Fruit fly (Drosophila melanogaster) Kc167 (cell line): ENCODE data around the gene Brf.

Source experiments
- Myc ChIP-seq: fragments of >200 bp; optimal IDR thresholded peaks from 2 replicates; lab custom pipeline; 2017; ENCODE audit warnings: missing external identifiers
- Sin3A ChIP-seq: fragments of >200 bp; optimal IDR thresholded peaks from 2 replicates; lab custom pipeline; 2018; ENCODE audit warnings: missing external identifiers
- h ChIP-seq: fragments of >200 bp; optimal IDR thresholded peaks from 3 replicates; lab custom pipeline; 2018; ENCODE audit warnings: missing external identifiers
- insv ChIP-seq: fragments of >200 bp; optimal IDR thresholded peaks from 3 replicates; lab custom pipeline; 2018; ENCODE audit warnings: missing external identifiers
- psq ChIP-seq: fragments of >200 bp; optimal IDR thresholded peaks from 2 replicates; lab custom pipeline; 2017; ENCODE audit warnings: missing external identifiers
- ttk ChIP-seq: sonication (Bioruptor generic); optimal IDR thresholded peaks from 2 replicates; lab custom pipeline; 2017; ENCODE audit warnings: missing external identifiers

The Brf gene

DNA sequence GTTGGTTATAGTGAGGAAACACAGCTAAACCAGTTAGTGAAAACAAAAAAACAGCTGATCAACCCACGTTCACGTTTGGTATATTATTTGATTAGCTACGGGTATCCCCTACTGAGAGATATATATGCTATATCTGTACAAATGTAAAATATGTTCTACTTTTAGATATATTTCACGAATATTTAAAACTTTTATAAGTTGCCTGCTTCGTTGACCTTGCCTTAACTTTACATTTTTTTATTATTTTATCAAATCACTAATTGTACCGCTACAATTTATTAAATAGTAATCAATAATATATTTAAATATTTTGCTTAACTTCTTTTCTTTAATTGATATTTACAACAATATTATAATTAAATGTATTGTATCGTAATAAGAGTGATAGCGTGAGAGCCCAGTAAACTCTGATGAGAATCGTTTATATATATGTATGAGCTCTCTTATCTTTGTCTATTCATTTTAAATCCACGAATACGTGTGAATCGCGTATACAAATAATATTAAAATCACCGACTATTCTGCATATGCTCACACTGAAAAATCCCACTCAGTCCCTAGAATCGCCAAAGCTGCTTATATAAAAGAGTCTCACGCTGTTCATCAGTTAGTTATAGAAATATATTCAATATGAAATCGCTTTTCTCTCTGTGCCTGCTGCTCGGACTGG is 21.5 kb upstream of the Brf start, which contains the start of gene CG42821:
CG42821 (plus strand) TSS at position 620 of the 670 bp plus-strand sequence.
- TF ChIP-seq ttk (lab: Kevin White, UChicago), result no peak
- TF ChIP-seq Sin3A (lab: Kevin White, UChicago), result no peak
- TF ChIP-seq insv (lab: Kevin White, UChicago), result no peak
- no peak for TF ChIP-seq psq (lab: Kevin White, UChicago)
- TF ChIP-seq h, result no peak
- no peak for TF ChIP-seq Myc (lab: Kevin White, UChicago)

- TF ChIP-seq psq (lab: Kevin White, UChicago) (no peak), ttk (lab: Kevin White, UChicago) (no peak), Myc (lab: Kevin White, UChicago) (no peak), Sin3A (lab: Kevin White, UChicago) (no peak), h (no peak), insv (lab: Kevin White, UChicago) (no peak)
These were observed 19.7 kb upstream of the Brf start, which contains the start of gene CG5863 for dm6 chr3R:17410808-17411207. CG5863 (plus strand) TSS chr3R:17411108.

DNA sequence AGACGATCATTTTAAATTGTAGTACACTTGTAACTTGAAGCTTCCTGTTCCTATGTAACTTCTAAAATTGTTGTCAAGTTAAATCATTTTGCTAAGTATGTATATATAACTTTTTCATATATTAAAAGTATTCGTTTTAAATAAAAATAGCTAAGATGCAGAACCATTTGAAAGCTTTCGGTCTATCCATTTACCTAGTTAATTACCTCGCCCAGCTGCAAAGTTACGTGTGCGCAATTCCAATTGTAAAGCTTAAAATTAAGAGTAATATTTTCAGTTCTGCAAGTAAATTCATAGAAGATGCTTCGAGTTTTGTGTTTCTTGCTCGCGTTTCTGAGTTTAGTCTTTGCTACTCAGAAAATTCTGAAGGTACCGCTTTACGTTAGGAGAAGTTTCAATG is 18.2 kb upstream of the Brf start, which contains the start of gene CG5860:
CG5860 (plus strand) TSS at position 301 of the 400 bp plus-strand sequence.
- TF ChIP-seq h, result no peak
- no peak for TF ChIP-seq ttk (lab: Kevin White, UChicago)
- TF ChIP-seq insv (lab: Kevin White, UChicago), result no peak
- TF ChIP-seq Sin3A (lab: Kevin White, UChicago), result no peak

DNA sequence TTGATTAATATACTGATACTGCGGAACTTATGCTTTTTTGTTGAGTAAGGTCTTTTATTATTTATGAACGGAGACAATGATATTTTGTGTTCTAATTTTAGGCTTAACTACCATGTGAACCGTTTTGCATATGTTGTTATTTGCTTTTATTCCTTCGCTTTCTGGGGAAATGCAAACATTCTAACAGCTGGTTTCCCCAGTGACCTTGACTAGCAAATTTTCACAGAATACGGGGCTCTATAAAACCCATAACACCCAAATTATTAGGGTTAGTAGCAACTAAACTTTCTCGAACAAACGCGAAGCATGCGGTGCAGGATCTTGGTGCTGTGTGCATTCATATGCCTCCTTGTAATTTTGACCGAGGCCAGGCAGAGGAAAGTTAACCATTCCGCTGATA is 16.4 kb upstream of the Brf start, which contains the start of gene CG17283:
CG17283 (plus strand) TSS at position 301 of the 400 bp plus-strand sequence.
- no peak for TF ChIP-seq Myc (lab: Kevin White, UChicago)
- TF ChIP-seq insv (lab: Kevin White, UChicago), result no peak
- TF ChIP-seq psq (lab: Kevin White, UChicago), result no peak
- no peak for TF ChIP-seq h
- TF ChIP-seq ttk (lab: Kevin White, UChicago), result no peak
- TF ChIP-seq Sin3A (lab: Kevin White, UChicago), result no peak

dm6 chr3R:17406411-17406810 is 15.3 kb upstream of the Brf start, which contains the start of the genes CG42824 and CG42798:
CG42824 (minus strand) TSS chr3R:17406511.
CG42798 (plus strand) TSS chr3R:17406678.
- TF ChIP-seq Sin3A (lab: Kevin White, UChicago) (no peak), h (no peak), insv (lab: Kevin White, UChicago) (no peak), Myc (lab: Kevin White, UChicago) (no peak)

dm6 chr3R:17405009-17405408 is 13.9 kb upstream of the Brf start, which contains the start of gene CG42823:
CG42823 (minus strand) TSS chr3R:17405109.
- TF ChIP-seq psq (lab: Kevin White, UChicago), result no peak

- no peak for TF ChIP-seq insv (lab: Kevin White, UChicago)
- TF ChIP-seq Myc (lab: Kevin White, UChicago), result no peak
- TF ChIP-seq ttk (lab: Kevin White, UChicago), result no peak
- no peak for TF ChIP-seq Sin3A (lab: Kevin White, UChicago)
- TF ChIP-seq psq (lab: Kevin White, UChicago), result no peak
- TF ChIP-seq h, result no peak
These were observed 13.0 kb upstream of the Brf start for dm6 chr3R:17404155-17404554.

DNA sequence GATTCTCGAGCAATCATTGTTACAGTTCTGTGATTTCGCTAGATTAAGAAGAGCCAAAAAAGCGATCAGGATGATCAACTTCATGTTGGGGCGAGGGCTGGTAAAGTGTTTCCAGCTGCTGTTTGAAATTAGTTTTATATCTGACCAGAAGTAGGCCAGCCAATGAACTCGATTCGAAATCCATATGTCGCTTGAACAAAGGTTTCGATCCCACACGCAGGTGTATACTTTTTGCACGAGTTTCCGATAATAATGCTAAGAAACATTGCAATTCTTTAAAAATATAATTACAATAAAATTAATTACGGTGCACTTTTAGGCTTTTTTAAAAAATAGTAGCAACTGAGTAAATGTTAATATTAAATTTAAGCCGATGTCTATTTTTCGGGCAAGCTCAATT is 12.5 kb upstream of the Brf start, which contains the start of gene CG34280:
CG34280 (minus strand) TSS at position 101 of the 400 bp plus-strand sequence.
- TF ChIP-seq h (no peak), insv (lab: Kevin White, UChicago) (no peak)

DNA sequence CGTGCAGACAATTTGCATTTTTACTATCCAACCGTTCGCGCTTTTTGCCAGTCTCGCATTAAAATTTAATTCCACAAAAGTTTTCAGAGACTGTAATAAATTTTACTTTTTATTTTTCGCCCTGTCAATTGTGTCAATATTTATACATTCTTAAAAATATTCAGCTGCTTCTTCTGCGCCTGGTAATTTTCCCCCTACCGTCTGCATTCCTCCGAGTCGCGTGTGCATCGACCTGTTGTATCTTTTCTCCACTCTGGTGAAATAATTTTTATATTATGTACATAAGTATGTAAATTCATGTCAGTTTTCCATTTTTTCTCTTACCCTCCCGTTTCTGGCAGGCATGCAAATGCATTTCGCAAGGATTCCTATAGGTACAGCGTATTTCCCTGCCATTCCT is 12.1 kb upstream of the Brf start, which contains the start of gene CG34279:
CG34279 (minus strand) TSS at position 101 of the 400 bp plus-strand sequence.
- TF ChIP-seq Myc (lab: Kevin White, UChicago), result no peak
- no peak for TF ChIP-seq insv (lab: Kevin White, UChicago)
- no peak for TF ChIP-seq Sin3A (lab: Kevin White, UChicago)
- no peak for TF ChIP-seq ttk (lab: Kevin White, UChicago)
- no peak for TF ChIP-seq psq (lab: Kevin White, UChicago)
- no peak for TF ChIP-seq h

DNA sequence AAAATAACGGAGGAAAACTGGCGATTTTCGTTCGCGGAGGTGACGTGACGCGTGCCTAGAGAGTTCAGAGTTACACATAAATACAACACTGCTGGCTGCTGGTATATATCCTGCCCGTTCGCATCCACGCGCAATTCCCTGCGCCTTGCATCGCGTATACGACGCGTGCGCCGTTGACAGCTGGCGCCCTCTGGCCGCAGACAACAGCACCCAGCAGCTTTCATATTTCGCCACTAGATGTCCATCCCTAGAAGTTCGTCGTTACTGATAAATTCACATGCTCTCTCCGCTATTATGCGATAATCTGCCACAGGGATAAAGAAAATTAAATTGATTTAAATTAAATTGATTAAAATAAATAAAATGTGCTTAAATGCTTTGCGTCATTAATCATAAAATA is 11.3 kb upstream of the Brf start, which contains the start of gene Sur-8:
Sur-8 (minus strand) TSS at position 82 of the 400 bp plus-strand sequence.
- no peak for TF ChIP-seq insv (lab: Kevin White, UChicago)
- TF ChIP-seq psq (lab: Kevin White, UChicago), result no peak
- no peak for TF ChIP-seq h
- no peak for TF ChIP-seq ttk (lab: Kevin White, UChicago)
- TF ChIP-seq Sin3A (lab: Kevin White, UChicago), result no peak
- TF ChIP-seq Myc (lab: Kevin White, UChicago), result no peak

dm6 chr3R:17401289-17401752 is 10.2 kb upstream of the Brf start:
- TF ChIP-seq insv (lab: Kevin White, UChicago) (no peak), h (no peak), ttk (lab: Kevin White, UChicago) (no peak), psq (lab: Kevin White, UChicago) (no peak), Sin3A (lab: Kevin White, UChicago) (no peak), Myc (lab: Kevin White, UChicago) (no peak)

DNA sequence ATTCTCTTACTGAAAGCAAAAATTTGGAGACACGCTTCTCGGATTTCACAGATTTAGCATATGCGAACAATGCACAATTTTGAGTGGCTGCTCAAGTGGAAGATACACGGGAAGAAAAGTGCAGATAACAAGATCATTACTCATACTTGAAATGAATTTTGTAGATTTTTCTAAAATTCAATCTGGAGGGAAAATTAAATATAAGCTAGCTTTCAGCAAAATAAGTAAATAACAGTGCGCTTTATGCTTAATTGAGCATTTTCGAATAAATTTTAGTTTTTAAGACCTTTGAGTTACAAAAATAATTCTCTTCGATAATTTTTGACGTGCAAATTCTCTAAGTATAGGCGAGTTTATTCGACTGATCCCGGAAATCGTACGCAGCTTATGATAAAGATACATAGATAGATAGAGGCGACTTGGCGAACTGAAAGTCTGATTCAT is 9.6 kb upstream of the Brf start:
- no peak for TF ChIP-seq h
- TF ChIP-seq ttk (lab: Kevin White, UChicago), result no peak
- TF ChIP-seq Sin3A (lab: Kevin White, UChicago), result no peak
- no peak for TF ChIP-seq insv (lab: Kevin White, UChicago)
